Worm (Caenorhabditis elegans) whole organism, mixed stage, embryonic: Measurements from ENCODE around the gene F07B10.7.

ENCODE experiments used
- ham-2 ChIP-seq: fragments of 200-800 bp; sonication (Bioruptor generic); optimal IDR thresholded peaks from 2 replicates; lab custom pipeline; 2018; ENCODE audit warnings: mild to moderate bottlenecking, missing genetic modification characterization, missing compliant biosample characterization
- ztf-11 ChIP-seq: fragments of 150-350 bp; optimal IDR thresholded peaks from 2 replicates; lab custom pipeline; 2014; ENCODE audit warnings: missing biosample characterization, missing genetic modification characterization

DNA sequence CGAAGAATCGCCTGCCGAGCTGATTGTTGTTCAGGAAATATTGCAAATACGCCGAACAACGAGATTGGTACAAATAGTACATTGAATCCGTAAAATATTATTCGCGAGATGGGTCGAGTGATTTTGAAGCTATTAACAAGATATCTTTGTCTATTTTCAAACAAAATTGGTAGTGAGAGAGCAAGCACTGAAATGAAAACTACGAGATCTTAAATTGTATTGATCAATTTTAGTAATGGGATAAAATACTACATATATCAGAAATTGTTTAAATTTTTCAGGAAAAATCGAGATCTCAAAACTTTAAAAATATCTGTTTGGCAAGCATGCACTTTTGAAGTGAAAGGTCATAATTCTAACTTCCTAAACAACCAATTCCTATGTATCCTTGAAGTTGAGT lies 43.7 kb upstream of the F07B10.7 start:
- TF ChIP-seq ham-2 (GFP tag; lab: Kevin White, UChicago), result no peak
- TF ChIP-seq ztf-11 (tag; lab: Kevin White, UChicago), result no peak
